Worm (Caenorhabditis elegans) whole organism, early embryonic: ENCODE measurements around the gene Y116A8C.29.

Source experiments
- F13C5.2 ChIP-seq: sonication (generic microtip); optimal IDR thresholded peaks from 2 replicates; lab custom pipeline; 2017; ENCODE audit warnings: mild to moderate bottlenecking, missing genetic modification characterization, inconsistent platforms, missing compliant biosample characterization
- ama-1 ChIP-seq: fragments of 150-350 bp; optimal IDR thresholded peaks from 2 replicates; lab custom pipeline; 2014
- ceh-36 ChIP-seq: sonication (generic microtip); optimal IDR thresholded peaks from 2 replicates; lab custom pipeline; 2016; ENCODE audit warnings: missing genetic modification characterization, inconsistent platforms, missing compliant biosample characterization
- sea-1 ChIP-seq: fragments of 200-800 bp; sonication (Bioruptor generic); conservative IDR thresholded peaks from 2 replicates; pipeline ENCODE4 v1.3.6; 2022; ENCODE audit warnings: missing genetic modification characterization, missing compliant biosample characterization

- TF ChIP-seq ama-1, result peak; percentile 64
- TF ChIP-seq ceh-36 (tag; lab: Kevin White, UChicago), result no peak
- TF ChIP-seq sea-1 (GFP tag; lab: Robert Waterston, UW), result no peak
- TF ChIP-seq F13C5.2 (tag; lab: Kevin White, UChicago), result no peak
Measured at ce11 chrIV:17088849-17089248, 5.0 kb upstream of the Y116A8C.29 start, which contains the start of gene Y116A8C.43.
